Worm (Caenorhabditis elegans) whole organism, midembryonic: ENCODE data around the gene nhr-173.

Source experiments
- flt-1 ChIP-seq: fragments of 200-800 bp; sonication (Bioruptor generic); IDR thresholded peaks from 2 replicates; pipeline ENCODE4 v1.3.6; 2022; ENCODE audit warnings: missing genetic modification characterization, missing compliant biosample characterization
- klf-2 ChIP-seq: fragments of 200-800 bp; sonication (Bioruptor generic); conservative IDR thresholded peaks from 2 replicates; pipeline ENCODE4 v1.3.6; 2022; ENCODE audit warnings: missing genetic modification reagents, missing genetic modification characterization, missing compliant biosample characterization
- med-1 ChIP-seq: sonication (generic microtip); optimal IDR thresholded peaks from 2 replicates; lab custom pipeline; 2017; ENCODE audit warnings: missing genetic modification characterization, mild to moderate bottlenecking, missing compliant biosample characterization, antibody characterized with exemption, missing genetic modification reagents; ENCODE audit not compliant: insufficient read depth
- ref-1 ChIP-seq: fragments of 200-800 bp; sonication (Bioruptor generic); conservative IDR thresholded peaks from 2 replicates; pipeline ENCODE4 v1.3.6; 2022; ENCODE audit warnings: missing genetic modification reagents, missing genetic modification characterization, missing compliant biosample characterization
- ztf-29 ChIP-seq: fragments of 200-800 bp; sonication (Bioruptor generic); IDR thresholded peaks from 2 replicates; pipeline ENCODE4 v1.3.6; 2022; ENCODE audit warnings: missing genetic modification reagents, missing genetic modification characterization, missing compliant biosample characterization

- TF ChIP-seq klf-2 (GFP tag; lab: Robert Waterston, UW), result no peak
- TF ChIP-seq ztf-29 (GFP tag; lab: Robert Waterston, UW), result no peak
- TF ChIP-seq flt-1 (GFP tag; lab: Robert Waterston, UW), result no peak
- no peak for TF ChIP-seq ref-1 (GFP tag; lab: Robert Waterston, UW)
- no peak for TF ChIP-seq med-1
These were observed 10.0 kb downstream of the nhr-173 start for ce11 chrX:6665129-6665858.
